Fruit fly (Drosophila melanogaster) whole organism, embryonic: ENCODE data around the gene beat-IIb.

ENCODE experiments used
- CG10366 ChIP-seq: fragments of 200-800 bp; sonication (Bioruptor generic); IDR thresholded peaks from 2 replicates; pipeline ENCODE4 v1.3.6; 2022; ENCODE audit warnings: missing biosample characterization, missing genetic modification characterization
- CG11695 ChIP-seq: fragments of 200-800 bp; sonication (Bioruptor generic); IDR thresholded peaks from 3 replicates; pipeline ENCODE4 v1.3.6; 2022; ENCODE audit warnings: missing biosample characterization, missing genetic modification characterization
- CG12071 ChIP-seq: fragments of 200-800 bp; sonication (Bioruptor generic); optimal IDR thresholded peaks from 3 replicates; lab custom pipeline; 2018; ENCODE audit warnings: missing biosample characterization, mild to moderate bottlenecking, missing genetic modification characterization
- CG8478 ChIP-seq: fragments of >200 bp; optimal IDR thresholded peaks from 2 replicates; lab custom pipeline; 2018
- Dip3 ChIP-seq: fragments of 200-800 bp; sonication (Bioruptor generic); optimal IDR thresholded peaks from 3 replicates; lab custom pipeline; 2016; ENCODE audit warnings: missing biosample characterization, missing genetic modification characterization
- Drgx ChIP-seq: fragments of 200-800 bp; sonication (Bioruptor generic); IDR thresholded peaks from 2 replicates; pipeline ENCODE4 v1.3.6; 2022; ENCODE audit warnings: missing biosample characterization, missing genetic modification characterization
- abd-A ChIP-seq: fragments of 200-800 bp; sonication (Bioruptor generic); optimal IDR thresholded peaks from 3 replicates; lab custom pipeline; 2019; ENCODE audit warnings: missing biosample characterization, mild to moderate bottlenecking, missing genetic modification characterization, moderate library complexity
- bigmax ChIP-seq: fragments of 200-800 bp; sonication (Bioruptor generic); optimal IDR thresholded peaks from 2 replicates; lab custom pipeline; 2018; ENCODE audit warnings: missing biosample characterization, mild to moderate bottlenecking, missing genetic modification characterization
- br ChIP-seq: fragments of >200 bp; optimal IDR thresholded peaks from 2 replicates; lab custom pipeline; 2017
- caup ChIP-seq: fragments of 200-800 bp; sonication (Bioruptor generic); optimal IDR thresholded peaks from 3 replicates; lab custom pipeline; 2017; ENCODE audit warnings: missing biosample characterization, mild to moderate bottlenecking, missing genetic modification characterization, moderate library complexity; ENCODE audit not compliant: severe bottlenecking
- cg ChIP-seq: fragments of 200-800 bp; sonication (Bioruptor generic); optimal IDR thresholded peaks from 3 replicates; lab custom pipeline; 2019; ENCODE audit warnings: missing biosample characterization, mild to moderate bottlenecking, missing genetic modification characterization, moderate library complexity
- inv ChIP-seq: fragments of 200-800 bp; sonication (Bioruptor generic); IDR thresholded peaks from 2 replicates; pipeline ENCODE4 v1.3.6; 2022; ENCODE audit warnings: missing biosample characterization, missing genetic modification characterization; ENCODE audit not compliant: partially characterized antibody

beat-IIb gene

DNA sequence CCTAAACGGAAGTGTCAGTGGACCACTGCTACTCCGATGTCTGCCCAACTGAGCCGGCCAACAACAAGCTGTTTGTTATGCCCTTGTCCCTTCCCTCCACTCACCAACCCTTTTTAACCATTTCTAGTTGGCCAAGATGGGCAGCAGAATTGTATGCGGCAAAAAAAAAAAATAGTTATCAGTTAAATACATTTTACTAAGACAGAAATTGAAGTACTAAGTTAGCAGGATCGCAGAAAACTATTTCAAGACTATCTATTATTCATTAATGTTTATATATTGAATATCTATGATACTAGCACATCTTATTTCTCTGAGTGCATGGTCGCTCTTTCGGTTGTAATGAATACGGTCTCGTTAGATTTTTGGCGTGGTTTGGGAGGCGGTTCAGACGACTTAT, 72.8 kb downstream of the beat-IIb start:
- TF ChIP-seq br (lab: Kevin White, UChicago) = no peak
- TF ChIP-seq CG11695 (GFP tag; lab: Robert Waterston, UW) = no peak
- no peak for TF ChIP-seq bigmax (GFP tag; lab: Kevin White, UChicago)
- TF ChIP-seq inv (GFP tag; lab: Robert Waterston, UW) = no peak
- TF ChIP-seq CG12071 (GFP tag; lab: Kevin White, UChicago) = no peak
- TF ChIP-seq Drgx = no peak
- no peak for TF ChIP-seq CG8478 (lab: Kevin White, UChicago)
- TF ChIP-seq Dip3 = no peak
- TF ChIP-seq CG10366 (GFP tag; lab: Robert Waterston, UW) = no peak
- TF ChIP-seq cg (GFP tag; lab: Kevin White, UChicago) = no peak
- TF ChIP-seq caup (GFP tag; lab: Kevin White, UChicago) = no peak
- no peak for TF ChIP-seq abd-A (tag; lab: Kevin White, UChicago)
